Fruit fly (Drosophila melanogaster) whole organism, embryonic: Measurements from ENCODE around the gene CG31344.

Experiments used
- ATbp ChIP-seq: fragments of 200-800 bp; sonication (Bioruptor generic); optimal IDR thresholded peaks from 2 replicates; lab custom pipeline; 2017; ENCODE audit warnings: missing biosample characterization, mild to moderate bottlenecking, missing genetic modification characterization, missing genetic modification reagents
- Atf3 ChIP-seq: fragments of 200-800 bp; sonication (Bioruptor generic); optimal IDR thresholded peaks from 3 replicates; lab custom pipeline; 2016; ENCODE audit warnings: missing biosample characterization, missing genetic modification characterization
- Blimp-1 ChIP-seq: fragments of 200-800 bp; sonication (Bioruptor generic); optimal IDR thresholded peaks from 3 replicates; lab custom pipeline; 2018; ENCODE audit warnings: missing biosample characterization, missing genetic modification characterization, mild to moderate bottlenecking, moderate library complexity, missing genetic modification reagents
- CG10267 ChIP-seq: fragments of 200-800 bp; sonication (Bioruptor generic); optimal IDR thresholded peaks from 2 replicates; lab custom pipeline; 2018; ENCODE audit warnings: missing biosample characterization, mild to moderate bottlenecking, missing genetic modification characterization, moderate library complexity
- CG10366 ChIP-seq: fragments of 200-800 bp; sonication (Bioruptor generic); IDR thresholded peaks from 2 replicates; pipeline ENCODE4 v1.3.6; 2022; ENCODE audit warnings: missing biosample characterization, missing genetic modification characterization
- CG11093 ChIP-seq: fragments of 200-800 bp; sonication (Bioruptor generic); IDR thresholded peaks from 3 replicates; pipeline ENCODE4 v1.3.6; 2022; ENCODE audit warnings: missing biosample characterization, missing genetic modification characterization
- CG14667 ChIP-seq: fragments of 200-800 bp; sonication (Bioruptor generic); IDR thresholded peaks from 2 replicates; pipeline ENCODE4 v1.3.6; 2022; ENCODE audit warnings: missing biosample characterization, missing genetic modification characterization
- CG14965 ChIP-seq: fragments of 200-800 bp; sonication (Bioruptor generic); optimal IDR thresholded peaks from 2 replicates; lab custom pipeline; 2016; ENCODE audit warnings: missing biosample characterization, missing genetic modification characterization, borderline replicate concordance
- CG1647 ChIP-seq: fragments of 200-800 bp; sonication (Bioruptor generic); optimal IDR thresholded peaks from 3 replicates; lab custom pipeline; 2016; ENCODE audit warnings: missing biosample characterization, missing genetic modification characterization
- CG16813 ChIP-seq: fragments of 200-800 bp; sonication (Bioruptor generic); IDR thresholded peaks from 3 replicates; pipeline ENCODE4 v1.3.6; 2022; ENCODE audit warnings: missing biosample characterization, missing genetic modification characterization; ENCODE audit not compliant: partially characterized antibody
- CG17829 ChIP-seq: fragments of 200-800 bp; optimal IDR thresholded peaks from 2 replicates; lab custom pipeline; 2019; ENCODE audit warnings: missing biosample characterization, mild to moderate bottlenecking, missing genetic modification characterization, moderate library complexity
- CG18011 ChIP-seq: fragments of 200-800 bp; sonication (Bioruptor generic); optimal IDR thresholded peaks from 2 replicates; lab custom pipeline; 2017; ENCODE audit warnings: missing biosample characterization, missing genetic modification characterization, mild to moderate bottlenecking, moderate library complexity, missing genotype
- CG2712 ChIP-seq: fragments of 200-800 bp; optimal IDR thresholded peaks from 3 replicates; lab custom pipeline; 2019; ENCODE audit warnings: missing biosample characterization, mild to moderate bottlenecking, missing genetic modification characterization, moderate library complexity
- CG4730 ChIP-seq: fragments of 200-800 bp; sonication (Bioruptor generic); IDR thresholded peaks from 2 replicates; pipeline ENCODE4 v1.3.6; 2022; ENCODE audit warnings: missing biosample characterization, missing genetic modification characterization
- CG4854 ChIP-seq: fragments of 200-800 bp; sonication (Bioruptor generic); optimal IDR thresholded peaks from 2 replicates; lab custom pipeline; 2016; ENCODE audit warnings: missing biosample characterization, missing genetic modification characterization, inconsistent platforms
- CG8765 ChIP-seq: fragments of 200-800 bp; sonication (Bioruptor generic); IDR thresholded peaks from 2 replicates; pipeline ENCODE4 v1.3.6; 2022; ENCODE audit warnings: missing biosample characterization, missing genetic modification characterization
- Camta ChIP-seq: fragments of 200-800 bp; sonication (Bioruptor generic); optimal IDR thresholded peaks from 2 replicates; lab custom pipeline; 2016; ENCODE audit warnings: missing biosample characterization, missing genetic modification characterization
- Dek ChIP-seq: fragments of 200-800 bp; sonication (Bioruptor generic); optimal IDR thresholded peaks from 3 replicates; lab custom pipeline; 2019; ENCODE audit warnings: missing biosample characterization, mild to moderate bottlenecking, missing genetic modification characterization, moderate library complexity
- E2f2 ChIP-seq: fragments of 200-800 bp; sonication (Bioruptor generic); IDR thresholded peaks from 2 replicates; pipeline ENCODE4 v1.3.6; 2022; ENCODE audit warnings: missing biosample characterization, missing genetic modification characterization
- Eip74EF ChIP-seq, 2 experiments: fragments of 200-800 bp in 1 of 2; fragments of >200 bp in 1 of 2; sonication (Bioruptor generic) in 1 of 2; optimal IDR thresholded peaks; 2 replicates each; lab custom pipeline; 2017 to 2019; ENCODE audit warnings: missing biosample characterization in 2 of 2, missing genetic modification characterization in 2 of 2, mild to moderate bottlenecking in 1 of 2, moderate library complexity in 1 of 2
- Ets97D ChIP-seq: fragments of 200-800 bp; sonication (Bioruptor generic); optimal IDR thresholded peaks from 3 replicates; lab custom pipeline; 2016; ENCODE audit warnings: missing biosample characterization, missing genetic modification characterization
- Fer3 ChIP-seq: fragments of 200-800 bp; sonication (Bioruptor generic); optimal IDR thresholded peaks from 2 replicates; lab custom pipeline; 2018; ENCODE audit warnings: missing biosample characterization, mild to moderate bottlenecking, missing genetic modification characterization, moderate library complexity
- GATAe ChIP-seq: fragments of 200-800 bp; sonication (Bioruptor generic); conservative IDR thresholded peaks from 2 replicates; pipeline ENCODE4 v1.3.6; 2022; ENCODE audit warnings: missing biosample characterization, missing genetic modification characterization
- Hand ChIP-seq: fragments of 200-800 bp; sonication (Bioruptor generic); optimal IDR thresholded peaks from 2 replicates; lab custom pipeline; 2017; ENCODE audit warnings: mild to moderate bottlenecking, missing biosample characterization, missing genetic modification reagents, missing genetic modification characterization
- Jarid2 ChIP-seq: fragments of 200-800 bp; sonication (Bioruptor generic); optimal IDR thresholded peaks from 3 replicates; lab custom pipeline; 2017; ENCODE audit warnings: mild to moderate bottlenecking, missing biosample characterization, missing genetic modification reagents, missing genetic modification characterization
- Rx ChIP-seq: fragments of 200-800 bp; sonication (Bioruptor generic); IDR thresholded peaks from 2 replicates; pipeline ENCODE4 v1.3.6; 2022; ENCODE audit warnings: missing biosample characterization, missing genetic modification characterization
- Six4 ChIP-seq: fragments of 200-800 bp; sonication (Bioruptor generic); optimal IDR thresholded peaks from 2 replicates; lab custom pipeline; 2016; ENCODE audit warnings: missing biosample characterization, missing genetic modification characterization
- Sox100B ChIP-seq: fragments of 200-800 bp; sonication (Bioruptor generic); optimal IDR thresholded peaks from 3 replicates; lab custom pipeline; 2018; ENCODE audit warnings: missing biosample characterization, mild to moderate bottlenecking, missing genetic modification characterization
- Taf1 ChIP-seq: fragments of 200-800 bp; sonication (Bioruptor generic); IDR thresholded peaks from 2 replicates; pipeline ENCODE4 v1.3.6; 2022; ENCODE audit warnings: missing biosample characterization, missing genetic modification characterization
- abd-A ChIP-seq: fragments of 200-800 bp; sonication (Bioruptor generic); optimal IDR thresholded peaks from 3 replicates; lab custom pipeline; 2019; ENCODE audit warnings: missing biosample characterization, mild to moderate bottlenecking, missing genetic modification characterization, moderate library complexity
- bab2 ChIP-seq: fragments of 200-800 bp; sonication (Bioruptor generic); optimal IDR thresholded peaks from 2 replicates; lab custom pipeline; 2016; ENCODE audit warnings: missing biosample characterization, missing genetic modification characterization
- bbx ChIP-seq: fragments of 200-800 bp; sonication (Bioruptor generic); IDR thresholded peaks from 2 replicates; pipeline ENCODE4 v1.3.6; 2022; ENCODE audit warnings: missing biosample characterization, missing genetic modification characterization; ENCODE audit not compliant: partially characterized antibody
- br ChIP-seq: fragments of >200 bp; optimal IDR thresholded peaks from 2 replicates; lab custom pipeline; 2017
- chn ChIP-seq: fragments of 200-800 bp; sonication (Bioruptor generic); optimal IDR thresholded peaks from 2 replicates; lab custom pipeline; 2016; ENCODE audit warnings: missing biosample characterization, missing genetic modification characterization
- dmrt99B ChIP-seq: fragments of 200-800 bp; sonication (Bioruptor generic); optimal IDR thresholded peaks from 2 replicates; lab custom pipeline; 2018; ENCODE audit warnings: missing biosample characterization, mild to moderate bottlenecking, missing genetic modification characterization, moderate library complexity
- ems ChIP-seq: fragments of 200-800 bp; sonication (Bioruptor generic); optimal IDR thresholded peaks from 3 replicates; lab custom pipeline; 2016; ENCODE audit warnings: missing biosample characterization, missing genetic modification characterization
- esg ChIP-seq: fragments of 200-800 bp; sonication (Bioruptor generic); conservative IDR thresholded peaks from 2 replicates; pipeline ENCODE4 v1.3.6; 2022; ENCODE audit warnings: missing biosample characterization, missing genetic modification characterization
- h ChIP-seq: fragments of >200 bp; optimal IDR thresholded peaks from 2 replicates; lab custom pipeline; 2017
- kah ChIP-seq: fragments of 200-800 bp; sonication (Bioruptor generic); optimal IDR thresholded peaks from 2 replicates; lab custom pipeline; 2018; ENCODE audit warnings: missing biosample characterization, mild to moderate bottlenecking, missing genetic modification characterization
- knrl ChIP-seq: fragments of 200-800 bp; sonication (Bioruptor generic); IDR thresholded peaks from 3 replicates; pipeline ENCODE4 v1.3.6; 2022; ENCODE audit warnings: missing biosample characterization, missing genetic modification characterization; ENCODE audit not compliant: partially characterized antibody
- lbe ChIP-seq: fragments of 200-800 bp; sonication (Bioruptor generic); optimal IDR thresholded peaks from 2 replicates; lab custom pipeline; 2016; ENCODE audit warnings: missing biosample characterization, mild to moderate bottlenecking, missing genetic modification characterization
- mld ChIP-seq: fragments of 200-800 bp; sonication (Bioruptor generic); IDR thresholded peaks from 3 replicates; pipeline ENCODE4 v1.3.6; 2022; ENCODE audit warnings: missing biosample characterization, missing genetic modification characterization; ENCODE audit not compliant: partially characterized antibody
- peb ChIP-seq: fragments of 200-800 bp; sonication (Bioruptor generic); IDR thresholded peaks from 2 replicates; pipeline ENCODE4 v1.3.6; 2022; ENCODE audit warnings: missing biosample characterization, missing genetic modification characterization
- pita ChIP-seq: fragments of 200-800 bp; sonication (Bioruptor generic); optimal IDR thresholded peaks from 2 replicates; lab custom pipeline; 2017; ENCODE audit warnings: missing biosample characterization, mild to moderate bottlenecking, missing genetic modification characterization
- prd ChIP-seq, 3 experiments: fragments of >200 bp in 2 of 3; fragments of 200-800 bp in 1 of 3; sonication (Bioruptor generic) in 1 of 3; optimal IDR thresholded peaks in 2 of 3; IDR thresholded peaks in 1 of 3; 2 replicates in 2 of 3; 3 replicates in 1 of 3; pipeline versions ENCODE4 v1.3.6 to Lab custom; 2017 to 2022; ENCODE audit warnings: missing biosample characterization in 1 of 3, missing genetic modification characterization in 1 of 3
- salm ChIP-seq: fragments of 200-800 bp; sonication (Bioruptor generic); optimal IDR thresholded peaks from 2 replicates; lab custom pipeline; 2018; ENCODE audit warnings: missing biosample characterization, mild to moderate bottlenecking, missing genetic modification characterization
- sens ChIP-seq: fragments of 200-800 bp; sonication (Bioruptor generic); peaks from one replicate; lab custom pipeline; 2016; ENCODE audit warnings: missing biosample characterization, missing genetic modification characterization
- ssp ChIP-seq: fragments of 200-800 bp; sonication (Bioruptor generic); IDR thresholded peaks from 2 replicates; pipeline ENCODE4 v1.3.6; 2022; ENCODE audit warnings: missing biosample characterization, missing genetic modification characterization
- tio ChIP-seq: fragments of 200-800 bp; sonication (Bioruptor generic); optimal IDR thresholded peaks from 2 replicates; lab custom pipeline; 2017; ENCODE audit warnings: missing biosample characterization, missing genetic modification characterization, inconsistent platforms
- vvl ChIP-seq: fragments of 200-800 bp; sonication (Bioruptor generic); IDR thresholded peaks from 2 replicates; pipeline ENCODE4 v1.3.6; 2022; ENCODE audit warnings: missing biosample characterization, missing genetic modification characterization
- wek ChIP-seq: fragments of 200-800 bp; sonication (Bioruptor generic); optimal IDR thresholded peaks from 3 replicates; lab custom pipeline; 2018; ENCODE audit warnings: missing biosample characterization, mild to moderate bottlenecking, missing genetic modification characterization, moderate library complexity

Gene CG31344

dm6 chr3R:15250454-15250853, 25.3 kb upstream of the CG31344 start (continued):
- peak; percentile 52 for TF ChIP-seq CG17829 (tag; lab: Kevin White, UChicago)
- TF ChIP-seq CG2712 (tag; lab: Kevin White, UChicago), result peak; percentile 73
- peak; percentile 39 for TF ChIP-seq CG10267 (tag; lab: Kevin White, UChicago)
- no peak for TF ChIP-seq abd-A
- no peak for TF ChIP-seq Ets97D (GFP tag; lab: Kevin White, UChicago)
- peak; percentile 63; the same call in 2 of the 3 replicates for TF ChIP-seq CG11093 (GFP tag; lab: Robert Waterston, UW)
- TF ChIP-seq Hand (GFP tag; lab: Kevin White, UChicago), result peak; percentile 89
- TF ChIP-seq Blimp-1 (GFP tag; lab: Kevin White, UChicago), result no peak
- TF ChIP-seq CG1647 (GFP tag; lab: Kevin White, UChicago), result no peak
- no peak for TF ChIP-seq CG8765 (GFP tag; lab: Robert Waterston, UW)
- no peak for TF ChIP-seq wek (GFP tag; lab: Kevin White, UChicago)
- TF ChIP-seq CG14965 (GFP tag; lab: Kevin White, UChicago), result no peak
- no peak for TF ChIP-seq Camta
- TF ChIP-seq ems (GFP tag; lab: Kevin White, UChicago), result peak; percentile 7
- TF ChIP-seq CG14667, result 0 out of 2 replicates have a peak, but pooled peaks have one; percentile 20
- TF ChIP-seq CG18011, result peak; percentile 10
- TF ChIP-seq esg (GFP tag; lab: Robert Waterston, UW), result peak; percentile 70
- TF ChIP-seq GATAe (GFP tag; lab: Robert Waterston, UW), result 0 out of 2 replicates have a peak, but pooled peaks have one; percentile 14
- no peak for TF ChIP-seq prd (optimal IDR thresholded peaks at IDR 0.05; lab: Kevin White, UChicago)
- TF ChIP-seq prd (GFP tag; IDR thresholded peaks at IDR 0.05; lab: Robert Waterston, UW), result peak; percentile 76; the same call in 2 of the 3 replicates
- peak; percentile 53 for TF ChIP-seq ssp (GFP tag; lab: Robert Waterston, UW)
- no peak for TF ChIP-seq lbe (GFP tag; lab: Kevin White, UChicago)
- TF ChIP-seq Sox100B (GFP tag; lab: Kevin White, UChicago), result no peak
- TF ChIP-seq Taf1 (GFP tag; lab: Robert Waterston, UW), result peak; percentile 67
- TF ChIP-seq Jarid2 (GFP tag; lab: Kevin White, UChicago), result no peak
- no peak for TF ChIP-seq tio
- TF ChIP-seq salm (tag; lab: Kevin White, UChicago), result peak; percentile 14
- no peak; the same call in 1 of the 2 replicates for TF ChIP-seq peb (GFP tag; lab: Robert Waterston, UW)
- TF ChIP-seq bbx (GFP tag; lab: Robert Waterston, UW), result no peak
- TF ChIP-seq pita (GFP tag; lab: Kevin White, UChicago), result no peak
- no peak for TF ChIP-seq kah (GFP tag; lab: Kevin White, UChicago)
- TF ChIP-seq vvl, result peak; percentile 84
- TF ChIP-seq h, result no peak
- TF ChIP-seq CG4730 (GFP tag; lab: Robert Waterston, UW), result peak; percentile 62
- TF ChIP-seq chn, result no peak
- peak; percentile 74 for TF ChIP-seq Fer3 (tag; lab: Kevin White, UChicago)
- TF ChIP-seq dmrt99B, result no peak
- no peak for TF ChIP-seq Six4 (GFP tag; lab: Kevin White, UChicago)
- peak; percentile 81 for TF ChIP-seq CG10366
- no peak for TF ChIP-seq CG16813
- TF ChIP-seq Atf3 (GFP tag; lab: Kevin White, UChicago), result no peak
- TF ChIP-seq mld (GFP tag; lab: Robert Waterston, UW), result no peak
- TF ChIP-seq knrl (GFP tag; lab: Robert Waterston, UW), result no peak
- no peak for TF ChIP-seq ATbp (GFP tag; lab: Kevin White, UChicago)
- TF ChIP-seq Rx, result peak; percentile 52
- TF ChIP-seq sens (GFP tag; lab: Kevin White, UChicago), result peak; percentile 76
- no peak for TF ChIP-seq CG4854 (GFP tag; lab: Kevin White, UChicago)
- peak; percentile 74 for TF ChIP-seq Dek
- TF ChIP-seq Eip74EF (GFP tag; optimal IDR thresholded peaks at IDR 0.05; lab: Kevin White, UChicago), result no peak
- no peak for TF ChIP-seq bab2 (GFP tag; lab: Kevin White, UChicago)
- no peak for TF ChIP-seq br
- TF ChIP-seq E2f2 (GFP tag; lab: Robert Waterston, UW), result peak; percentile 51
